Fruit fly (Drosophila melanogaster): ENCODE results near the gene Caf1-180.

The Caf1-180 gene

DNA sequence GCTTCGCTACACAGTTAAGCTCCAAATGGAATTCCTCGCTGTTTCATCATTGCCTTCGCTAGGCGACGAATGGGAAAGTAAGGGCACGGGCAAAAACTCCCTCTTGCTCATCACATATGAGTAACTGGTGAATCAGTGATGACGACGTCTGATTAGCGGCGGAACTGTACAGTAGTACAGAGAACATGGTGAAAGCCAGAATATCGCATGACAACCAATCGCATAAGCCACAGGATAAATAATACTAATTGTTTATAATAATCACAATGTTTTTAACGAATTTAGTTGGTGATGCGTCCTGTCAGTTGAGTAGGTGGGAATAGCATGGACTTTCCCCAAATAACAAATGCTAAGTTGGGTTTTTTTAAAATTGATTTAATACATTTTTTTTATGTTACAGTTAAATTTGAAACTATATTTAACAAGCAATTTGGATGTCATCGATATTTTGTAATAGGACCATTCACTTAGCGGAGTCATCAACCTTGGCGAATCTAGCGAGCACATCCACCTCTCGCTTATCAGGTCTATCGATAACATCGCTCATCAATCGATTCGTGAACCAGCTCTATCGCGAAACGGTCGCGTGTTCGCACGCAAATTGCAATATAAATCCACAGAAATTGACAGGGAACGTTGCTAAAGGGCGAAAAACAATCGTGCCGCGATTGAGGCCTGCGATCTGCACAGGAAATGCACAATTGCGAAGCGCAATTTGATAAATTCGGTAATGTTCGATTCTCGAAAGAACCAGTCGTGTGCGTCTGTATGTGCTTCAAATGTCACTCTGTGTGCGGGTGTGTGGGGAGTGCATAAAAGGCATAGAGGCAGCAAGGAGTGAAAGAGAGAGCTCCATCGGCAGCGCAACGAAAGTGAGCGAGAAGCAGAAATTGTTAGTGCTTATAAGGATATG is 45.8 kb downstream of the Caf1-180 start, which contains the start of the genes CG12112 and Trf4-1 (continued):
- no peak for TF ChIP-seq usp (GFP tag; optimal IDR thresholded peaks at IDR 0.05)
- TF ChIP-seq ind (GFP tag; optimal IDR thresholded peaks at IDR 0.05) = no peak
- TF ChIP-seq MESR4 (GFP tag; optimal IDR thresholded peaks at IDR 0.05) = peak; percentile 90
- no peak for TF ChIP-seq fd96Cb (tag; optimal IDR thresholded peaks at IDR 0.05)
- TF ChIP-seq chinmo (GFP tag; IDR thresholded peaks at IDR 0.05; ENCODE audit: partially characterized antibody) = peak; percentile 65; the same call in 2 of the 4 replicates
- TF ChIP-seq CG17328 (GFP tag; IDR thresholded peaks at IDR 0.05) = no peak
- TF ChIP-seq CG3065 (GFP tag; optimal IDR thresholded peaks at IDR 0.05) = no peak
- TF ChIP-seq Hey (tag; optimal IDR thresholded peaks at IDR 0.05) = no peak
- peak; percentile 31 for TF ChIP-seq lilli (GFP tag; optimal IDR thresholded peaks at IDR 0.05)
- no peak for TF ChIP-seq Lim3 (GFP tag; IDR thresholded peaks at IDR 0.05)
- TF ChIP-seq CG4854 (GFP tag; optimal IDR thresholded peaks at IDR 0.05) = no peak
- no peak for TF ChIP-seq MTF-1 (GFP tag; optimal IDR thresholded peaks at IDR 0.05; ENCODE audit: borderline replicate concordance)
- no peak for TF ChIP-seq ssp (GFP tag; IDR thresholded peaks at IDR 0.05)
- no peak for TF ChIP-seq CG3726 (GFP tag; IDR thresholded peaks at IDR 0.05)
- TF ChIP-seq Sry-β (GFP tag; optimal IDR thresholded peaks at IDR 0.05) = peak; percentile 89
- TF ChIP-seq Opbp (GFP tag; IDR thresholded peaks at IDR 0.05; ENCODE audit: partially characterized antibody) = peak; percentile 78
- TF ChIP-seq CG16779 (GFP tag; IDR thresholded peaks at IDR 0.05) = no peak
- no peak for TF ChIP-seq sisA (GFP tag; IDR thresholded peaks at IDR 0.05)
- no peak for TF ChIP-seq CG6765 (GFP tag; optimal IDR thresholded peaks at IDR 0.05)
- no peak for TF ChIP-seq ranshi (GFP tag; IDR thresholded peaks at IDR 0.05)
- TF ChIP-seq crp (GFP tag; optimal IDR thresholded peaks at IDR 0.05) = peak in 1 of 2 experiments; percentile 21
- no peak for TF ChIP-seq CG14050 (GFP tag; IDR thresholded peaks at IDR 0.05)
- TF ChIP-seq CG15073 (GFP tag; optimal IDR thresholded peaks at IDR 0.05) = no peak
- TF ChIP-seq CG7963 (GFP tag; IDR thresholded peaks at IDR 0.05; ENCODE audit: partially characterized antibody) = no peak
- TF ChIP-seq Atf6 (GFP tag; IDR thresholded peaks at IDR 0.05) = no peak
- TF ChIP-seq CG15479 (GFP tag; optimal IDR thresholded peaks at IDR 0.05) = peak; percentile 91
- no peak for TF ChIP-seq unpg (GFP tag; optimal IDR thresholded peaks at IDR 0.05)
- TF ChIP-seq ara (GFP tag; IDR thresholded peaks at IDR 0.05) = no peak
- no peak for TF ChIP-seq Antp (GFP tag; optimal IDR thresholded peaks at IDR 0.05)
- no peak for TF ChIP-seq HLH54F (GFP tag; optimal IDR thresholded peaks at IDR 0.05)
- no peak for TF ChIP-seq CG4820 (GFP tag; optimal IDR thresholded peaks at IDR 0.05)
- TF ChIP-seq CG6689 (GFP tag; IDR thresholded peaks at IDR 0.05) = no peak
- no peak for TF ChIP-seq bsh (GFP tag; optimal IDR thresholded peaks at IDR 0.05)
- no peak for TF ChIP-seq tap (tag; optimal IDR thresholded peaks at IDR 0.05)
- no peak for TF ChIP-seq NFAT (GFP tag; IDR thresholded peaks at IDR 0.05)
- TF ChIP-seq sc (optimal IDR thresholded peaks at IDR 0.05) = no peak
- no peak for TF ChIP-seq sc (GFP tag; optimal IDR thresholded peaks at IDR 0.05)
- TF ChIP-seq Ssrp (tag; optimal IDR thresholded peaks at IDR 0.05) = no peak
- peak; percentile 5 for TF ChIP-seq CG9817 (tag; optimal IDR thresholded peaks at IDR 0.05)
- TF ChIP-seq CG17612 (GFP tag; IDR thresholded peaks at IDR 0.05) = no peak
- TF ChIP-seq Ravus (GFP tag; IDR thresholded peaks at IDR 0.05) = no peak
- TF ChIP-seq CG5180 (GFP tag; optimal IDR thresholded peaks at IDR 0.05) = no peak
- no peak for TF ChIP-seq Poxn (GFP tag; IDR thresholded peaks at IDR 0.05)
- no peak for TF ChIP-seq CG43689 (GFP tag; IDR thresholded peaks at IDR 0.05)
- peak; percentile 29 for TF ChIP-seq gcm (GFP tag; optimal IDR thresholded peaks at IDR 0.05)
- TF ChIP-seq br (optimal IDR thresholded peaks at IDR 0.05) = no peak
- TF ChIP-seq CG3407 (GFP tag; optimal IDR thresholded peaks at IDR 0.05) = no peak
- no peak for TF ChIP-seq CG10366 (GFP tag; IDR thresholded peaks at IDR 0.05)
- TF ChIP-seq tup (GFP tag; optimal IDR thresholded peaks at IDR 0.05) = no peak
- no peak for TF ChIP-seq gt (GFP tag; IDR thresholded peaks at IDR 0.05)
